Worm (Caenorhabditis elegans): ENCODE results near the gene E01G6.1.
"Not testable (repeated sequence)": the region's sequence is repeated elsewhere in the genome, so short reads cannot be mapped to it uniquely, and the experiment has no call there.

The E01G6.1 gene

ce11 chrX:12298324-12298723 is 37.6 kb downstream of the E01G6.1 start, which contains the start of gene W06D11.3:
TSS of gene W06D11.3 (plus strand) at chrX:12298683.
- TF ChIP-seq elt-2 (tag; optimal IDR thresholded peaks at IDR 0.05): no peak
- TF ChIP-seq pqm-1 (tag; optimal IDR thresholded peaks at IDR 0.05): no peak
- no peak for TF ChIP-seq ceh-9 (tag; optimal IDR thresholded peaks at IDR 0.05)
- no peak for TF ChIP-seq nhr-11 (tag; optimal IDR thresholded peaks at IDR 0.05)
- TF ChIP-seq R02D3.7 (tag; optimal IDR thresholded peaks at IDR 0.05): no peak

- TF ChIP-seq ceh-9 (tag; optimal IDR thresholded peaks at IDR 0.05) (no peak), nfya-1 (tag; optimal IDR thresholded peaks at IDR 0.05; ENCODE audit: insufficient read depth) (no peak), lsy-12 (tag; optimal IDR thresholded peaks at IDR 0.05) (no peak), hmg-11 (tag; optimal IDR thresholded peaks at IDR 0.05) (no peak), eor-1 (tag; optimal IDR thresholded peaks at IDR 0.05) (no peak), pqm-1 (tag; optimal IDR thresholded peaks at IDR 0.05) (no peak), mml-1 (tag; optimal IDR thresholded peaks at IDR 0.05) (no peak), daf-12 (tag; optimal IDR thresholded peaks at IDR 0.05) (no peak)
Observed at ce11 chrX:12299834-12300233, 39.2 kb downstream of the E01G6.1 start, which contains the start of gene W06D11.5. TSS of gene W06D11.5 (plus strand) at chrX:12300134.

DNA sequence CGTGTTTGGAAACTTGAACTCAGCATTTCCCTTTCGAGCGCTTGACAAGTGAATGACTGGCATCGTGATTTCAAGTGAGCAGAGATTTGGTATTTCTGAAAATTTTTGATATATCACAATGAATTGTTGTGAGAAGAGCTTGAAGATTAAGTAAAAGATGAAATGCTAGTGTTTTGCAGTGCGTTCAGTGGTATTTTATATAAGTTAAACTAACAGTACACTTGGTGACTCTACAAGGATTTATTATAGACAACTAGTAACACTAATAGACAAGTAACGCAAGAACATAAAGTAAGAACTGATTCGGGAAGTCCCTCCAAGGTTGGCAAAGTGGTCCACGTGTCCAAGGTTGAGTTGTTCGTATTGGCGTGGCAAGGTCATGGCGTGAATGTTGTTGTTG is 42.1 kb downstream of the E01G6.1 start, which contains the start of gene dot-1.3:
dot-1.3 (minus strand) TSS at position 101 of the 400 bp plus-strand sequence.
- TF ChIP-seq mdl-1, lsy-12, lin-15B (tag; optimal IDR thresholded peaks at IDR 0.05): not testable (repeated sequence)

- no peak for TF ChIP-seq nhr-237 (tag; optimal IDR thresholded peaks at IDR 0.05)
- TF ChIP-seq nfya-1 (tag; optimal IDR thresholded peaks at IDR 0.05; ENCODE audit: insufficient read depth): no peak
- TF ChIP-seq unc-39 (tag; optimal IDR thresholded peaks at IDR 0.05): no peak
- no peak for TF ChIP-seq skn-1 (tag; optimal IDR thresholded peaks at IDR 0.05)
- TF ChIP-seq snpc-4 (tag; optimal IDR thresholded peaks at IDR 0.05): no peak
Observed at ce11 chrX:12304231-12304630, 43.5 kb downstream of the E01G6.1 start.

DNA sequence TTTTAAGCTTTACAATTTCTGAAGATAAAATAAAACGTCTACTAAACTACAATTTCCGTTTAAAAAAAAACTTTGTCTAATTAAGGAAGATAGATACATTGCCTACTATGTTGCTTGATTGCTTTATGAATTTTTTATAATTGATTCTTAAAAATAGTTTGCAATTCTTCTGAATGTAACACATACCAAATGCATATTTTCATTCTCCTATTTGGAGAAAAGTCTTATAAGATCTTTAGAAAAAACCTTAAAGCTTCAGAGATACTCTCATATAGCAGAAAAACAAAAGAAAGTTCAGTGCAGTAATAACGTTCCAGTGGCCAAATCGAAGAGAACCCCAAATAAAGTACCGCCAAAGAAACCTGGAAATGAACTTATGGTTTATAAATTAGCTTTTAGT is 45.9 kb downstream of the E01G6.1 start, which contains the start of gene phf-32:
phf-32 (plus strand) TSS at position 301 of the 400 bp plus-strand sequence.
- TF ChIP-seq elt-1 (tag; optimal IDR thresholded peaks at IDR 0.05): no peak
- no peak for TF ChIP-seq ceh-82 (tag; optimal IDR thresholded peaks at IDR 0.05)
- TF ChIP-seq ceh-28 (tag; optimal IDR thresholded peaks at IDR 0.05): no peak
- TF ChIP-seq fos-1 (tag; optimal IDR thresholded peaks at IDR 0.05): no peak
- no peak for TF ChIP-seq nhr-12 (tag; optimal IDR thresholded peaks at IDR 0.05)
- no peak for TF ChIP-seq nhr-11 (tag; optimal IDR thresholded peaks at IDR 0.05)
- TF ChIP-seq mml-1 (tag; optimal IDR thresholded peaks at IDR 0.05): no peak
- TF ChIP-seq skn-1 (tag; optimal IDR thresholded peaks at IDR 0.05): no peak
- no peak for TF ChIP-seq nhr-76 (tag; optimal IDR thresholded peaks at IDR 0.05)
- no peak for TF ChIP-seq tbx-2 (tag; optimal IDR thresholded peaks at IDR 0.05)
- no peak for TF ChIP-seq ztf-4 (tag; optimal IDR thresholded peaks at IDR 0.05)
- no peak for TF ChIP-seq nhr-23 (tag; optimal IDR thresholded peaks at IDR 0.05)
- no peak for TF ChIP-seq unc-62 (GFP tag; optimal IDR thresholded peaks at IDR 0.05)
- no peak for TF ChIP-seq egl-5 (tag; optimal IDR thresholded peaks at IDR 0.05)

ce11 chrX:12308045-12308499 is 47.4 kb downstream of the E01G6.1 start, which contains the start of gene F17A2.16:
TSS of gene F17A2.16 (plus strand) at chrX:12308449.
- TF ChIP-seq lin-15B (tag; optimal IDR thresholded peaks at IDR 0.05); zag-1 (tag; optimal IDR thresholded peaks at IDR 0.05); sea-2 (GFP tag; optimal IDR thresholded peaks at IDR 0.05): not testable (repeated sequence)

ce11 chrX:12313779-12314178 is 53.1 kb downstream of the E01G6.1 start:
- TF ChIP-seq fos-1 (tag; optimal IDR thresholded peaks at IDR 0.05) (no peak), egl-27 (tag; optimal IDR thresholded peaks at IDR 0.05) (no peak), pqm-1 (tag; optimal IDR thresholded peaks at IDR 0.05) (no peak)
